Worm (Caenorhabditis elegans): ENCODE results near the gene tbc-2.

DNA sequence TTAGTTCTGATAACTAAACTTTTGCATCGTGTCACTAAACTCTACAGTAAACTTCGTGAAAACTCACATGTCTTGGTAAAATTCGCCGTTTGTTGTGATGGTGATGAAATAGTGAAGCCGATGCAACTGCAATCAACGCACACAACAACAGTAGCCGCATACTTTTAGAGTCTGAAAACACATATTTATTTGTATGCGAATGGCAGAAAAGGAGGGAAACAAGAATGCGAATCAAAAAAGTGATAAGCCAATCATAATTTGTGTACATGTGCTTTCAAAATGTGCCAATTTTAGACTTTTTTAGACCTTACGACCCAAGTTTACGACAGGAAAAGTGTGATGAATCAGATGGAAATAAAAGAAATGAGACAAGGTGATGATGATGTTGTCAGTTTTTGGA, 21.9 kb downstream of the tbc-2 start, which contains the start of gene K05F1.10:
- no peak for TF ChIP-seq dao-5 (tag; optimal IDR thresholded peaks at IDR 0.05)
- no peak for TF ChIP-seq him-1 (tag; optimal IDR thresholded peaks at IDR 0.05)
- no peak for TF ChIP-seq W03F9.2 (tag; optimal IDR thresholded peaks at IDR 0.05)

All from whole organism, L4/young adult.